Worm (Caenorhabditis elegans) whole organism, late embryonic: ENCODE results near the gene exl-1.

ENCODE experiments used
- ama-1 ChIP-seq: fragments of 150-350 bp; optimal IDR thresholded peaks from 2 replicates; lab custom pipeline; 2014
- fkh-6 ChIP-seq: sonication (generic microtip); optimal IDR thresholded peaks from 2 replicates; lab custom pipeline; 2016; ENCODE audit warnings: missing genetic modification characterization, missing compliant biosample characterization
- gmeb-2 ChIP-seq: sonication (generic microtip); optimal IDR thresholded peaks from 2 replicates; lab custom pipeline; 2016; ENCODE audit warnings: missing genetic modification characterization, inconsistent platforms, missing compliant biosample characterization
- hlh-30 ChIP-seq: sonication (generic microtip); optimal IDR thresholded peaks from 2 replicates; lab custom pipeline; 2017; ENCODE audit warnings: antibody characterized with exemption, missing genetic modification characterization, missing compliant biosample characterization; ENCODE audit not compliant: insufficient read depth
- hlh-8 ChIP-seq: sonication (generic microtip); optimal IDR thresholded peaks from 2 replicates; lab custom pipeline; 2016; ENCODE audit warnings: missing genotype, missing genetic modification characterization, missing compliant biosample characterization
- nfya-1 ChIP-seq: sonication (generic microtip); optimal IDR thresholded peaks from 2 replicates; lab custom pipeline; 2017; ENCODE audit warnings: missing genetic modification characterization, mild to moderate bottlenecking, missing compliant biosample characterization, antibody characterized with exemption, moderate library complexity
- nhr-232 ChIP-seq: sonication (generic microtip); optimal IDR thresholded peaks from 2 replicates; lab custom pipeline; 2016; ENCODE audit warnings: missing genetic modification characterization, missing compliant biosample characterization
- pha-4 ChIP-seq: fragments of 150-350 bp; optimal IDR thresholded peaks from 2 replicates; lab custom pipeline; 2018; ENCODE audit warnings: missing biosample characterization, missing genetic modification reagents, missing genetic modification characterization
- ref-2 ChIP-seq: sonication (generic microtip); optimal IDR thresholded peaks from 2 replicates; lab custom pipeline; 2016; ENCODE audit warnings: missing genetic modification characterization, missing compliant biosample characterization
- tbx-2 ChIP-seq: sonication (generic microtip); optimal IDR thresholded peaks from 2 replicates; lab custom pipeline; 2016; ENCODE audit warnings: missing genetic modification characterization, missing compliant biosample characterization
- unc-86 ChIP-seq: sonication (generic microtip); optimal IDR thresholded peaks from 2 replicates; lab custom pipeline; 2016; ENCODE audit warnings: missing genetic modification characterization, missing compliant biosample characterization

DNA sequence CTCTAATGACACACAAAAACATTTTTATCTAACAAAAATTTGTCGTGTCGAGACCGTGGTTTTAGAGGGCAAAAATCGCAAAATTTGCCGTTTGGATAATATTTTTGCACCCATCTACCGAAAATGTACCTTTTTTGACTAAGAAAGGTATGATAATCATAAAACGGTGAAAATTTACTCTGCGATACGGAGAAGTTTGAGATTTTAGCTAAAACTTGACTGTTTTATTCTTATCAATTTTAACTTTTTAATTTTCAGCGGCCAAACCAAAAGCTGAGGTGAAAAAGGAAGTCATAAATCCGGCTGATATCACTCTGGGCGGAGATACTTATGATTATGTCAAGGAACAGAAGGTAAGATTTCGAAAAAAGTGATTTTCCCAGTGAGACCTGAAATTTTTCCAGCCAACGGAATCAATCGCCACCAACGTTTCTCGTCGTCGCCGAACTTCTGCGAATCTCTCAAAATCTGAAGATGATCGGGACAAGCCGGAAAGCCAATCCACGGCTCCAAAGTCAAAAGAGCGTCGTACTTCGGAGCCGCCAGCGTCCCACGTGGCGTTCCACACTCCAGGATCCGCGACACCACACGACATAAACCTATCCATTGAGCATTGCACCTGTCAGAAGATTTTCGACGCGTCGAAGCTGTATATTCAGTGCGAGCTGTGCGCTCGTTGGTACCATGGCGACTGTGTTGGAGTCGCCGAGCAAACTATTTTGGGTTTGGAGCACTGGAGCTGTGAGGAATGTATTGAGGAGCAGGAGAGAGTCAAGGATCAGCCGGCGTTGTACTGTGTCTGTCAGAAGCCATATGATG is 6.9 kb downstream of the exl-1 start:
- TF ChIP-seq nfya-1 (tag; lab: Kevin White, UChicago): no peak
- no peak for TF ChIP-seq hlh-8 (tag; lab: Kevin White, UChicago)
- no peak for TF ChIP-seq hlh-30 (tag; lab: Kevin White, UChicago)
- no peak for TF ChIP-seq gmeb-2 (tag; lab: Kevin White, UChicago)
- no peak for TF ChIP-seq ref-2 (tag; lab: Kevin White, UChicago)
- TF ChIP-seq nhr-232 (tag; lab: Kevin White, UChicago): no peak
- peak; percentile 56 for TF ChIP-seq fkh-6 (tag; lab: Kevin White, UChicago)
- no peak for TF ChIP-seq unc-86 (tag; lab: Kevin White, UChicago)
- no peak for TF ChIP-seq pha-4
- TF ChIP-seq ama-1 (lab: Kevin White, UChicago): no peak
- no peak for TF ChIP-seq tbx-2 (tag; lab: Kevin White, UChicago)
